Fruit fly (Drosophila melanogaster) whole organism, prepupa: ENCODE data around the gene CG31524.
A peak's percentile ranks its signal among the peaks of the same experiment; 100 is the strongest.

Experiments used
- CG16779 ChIP-seq: fragments of 200-800 bp; sonication (Bioruptor generic); optimal IDR thresholded peaks from 3 replicates; lab custom pipeline; 2017; ENCODE audit warnings: missing biosample characterization, mild to moderate bottlenecking, missing genetic modification characterization
- CG4318 ChIP-seq: fragments of 200-800 bp; sonication (Bioruptor generic); optimal IDR thresholded peaks from 3 replicates; lab custom pipeline; 2017; ENCODE audit warnings: missing biosample characterization, mild to moderate bottlenecking, missing genetic modification characterization
- CG6276 ChIP-seq: fragments of 200-800 bp; sonication (Bioruptor generic); optimal IDR thresholded peaks from 2 replicates; lab custom pipeline; 2017; ENCODE audit warnings: missing biosample characterization, mild to moderate bottlenecking, missing genetic modification characterization
- fd85E ChIP-seq: fragments of 200-800 bp; sonication (Bioruptor generic); optimal IDR thresholded peaks from 3 replicates; lab custom pipeline; 2016; ENCODE audit warnings: missing biosample characterization, missing genetic modification characterization
- lz ChIP-seq: fragments of 200-800 bp; sonication (Bioruptor generic); optimal IDR thresholded peaks from 3 replicates; lab custom pipeline; 2016; ENCODE audit warnings: missing biosample characterization, missing genetic modification characterization
- net ChIP-seq: fragments of 200-800 bp; sonication (Bioruptor generic); optimal IDR thresholded peaks from 3 replicates; lab custom pipeline; 2016; ENCODE audit warnings: missing biosample characterization, missing genetic modification characterization
- spab ChIP-seq: fragments of 200-800 bp; sonication (Bioruptor generic); optimal IDR thresholded peaks from 2 replicates; lab custom pipeline; 2017; ENCODE audit warnings: missing biosample characterization, mild to moderate bottlenecking, missing genetic modification characterization, missing genetic modification reagents
- svp ChIP-seq: fragments of 200-800 bp; sonication (Bioruptor generic); peaks from one replicate; lab custom pipeline; 2016; ENCODE audit warnings: missing biosample characterization, missing genetic modification characterization

DNA sequence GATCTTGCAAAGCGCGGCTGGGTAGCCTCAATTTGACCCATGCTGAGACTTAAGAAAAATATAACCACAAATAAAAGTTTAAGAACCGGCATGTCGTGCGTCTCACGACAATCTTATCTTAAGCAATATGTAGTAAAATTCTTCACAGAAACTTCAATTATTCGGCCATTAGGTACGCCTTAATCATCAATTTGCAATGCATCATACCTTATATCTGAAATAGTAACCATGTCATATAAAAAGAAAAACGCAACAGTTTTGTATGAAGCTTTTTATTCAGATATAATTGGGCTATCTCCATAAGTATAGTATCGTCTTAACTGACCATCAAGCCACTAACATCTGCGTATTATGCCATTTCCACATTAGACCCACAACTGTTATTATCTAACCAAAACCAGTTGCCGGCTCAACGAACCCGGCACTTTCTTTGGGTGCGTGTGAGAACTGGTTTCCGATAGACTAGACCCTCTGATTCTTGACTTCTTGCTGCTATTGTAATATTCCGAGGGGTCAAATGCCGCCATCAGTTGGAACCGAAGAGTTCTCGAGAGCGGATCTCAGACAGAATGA is at the start of gene CG31524, which contains the start of gene CG9698:
- peak; percentile 1 for TF ChIP-seq svp (GFP tag; lab: Kevin White, UChicago)
- no peak for TF ChIP-seq CG4318
- no peak for TF ChIP-seq spab
- no peak for TF ChIP-seq net
- TF ChIP-seq CG16779 (tag; lab: Kevin White, UChicago) = no peak
- no peak for TF ChIP-seq lz (GFP tag; lab: Kevin White, UChicago)
- TF ChIP-seq fd85E = no peak
- TF ChIP-seq CG6276 = no peak
